Worm (Caenorhabditis elegans): ENCODE measurements around the gene dmd-6.
A peak's percentile ranks its signal among the peaks of the same experiment; 100 is the strongest.

dmd-6 gene

ce11 chrIV:14631726-14632125 lies 15.3 kb downstream of the dmd-6 start:
- TF ChIP-seq attf-6 (GFP tag; IDR thresholded peaks at IDR 0.05) (peak; percentile 58), lir-1 (GFP tag; conservative IDR thresholded peaks at IDR 0.05) (no peak), snpc-4 (GFP tag; optimal IDR thresholded peaks at IDR 0.05) (no peak), snpc-4 (tag; optimal IDR thresholded peaks at IDR 0.05) (peak in 1 of 4 experiments; percentile 56), somi-1 (GFP tag; optimal IDR thresholded peaks at IDR 0.05) (no peak)

- TF ChIP-seq T26A5.8 (tag; optimal IDR thresholded peaks at IDR 0.05) (no peak), nhr-120 (GFP tag; IDR thresholded peaks at IDR 0.05) (no peak), nfyb-1 (GFP tag; IDR thresholded peaks at IDR 0.05) (no peak), atf-7 (tag; optimal IDR thresholded peaks at IDR 0.05) (no peak), mel-28 (tag; optimal IDR thresholded peaks at IDR 0.05; ENCODE audit: borderline replicate concordance) (no peak), lin-40 (tag; optimal IDR thresholded peaks at IDR 0.05) (no peak)
Observed at ce11 chrIV:14632799-14633198, 16.4 kb downstream of the dmd-6 start, which contains the start of gene irld-4. Gene irld-4, plus strand, starts transcription at chrIV:14633099.

- TF ChIP-seq sdz-38 (tag; optimal IDR thresholded peaks at IDR 0.05) (no peak), B0035.1 (tag; optimal IDR thresholded peaks at IDR 0.05) (no peak), egl-18 (GFP tag; IDR thresholded peaks at IDR 0.05) (no peak), sea-2 (GFP tag; IDR thresholded peaks at IDR 0.05) (no peak), ztf-26 (tag; optimal IDR thresholded peaks at IDR 0.05) (no peak), dox-1 (GFP tag; IDR thresholded peaks at IDR 0.05) (no peak), F49E8.2 (tag; optimal IDR thresholded peaks at IDR 0.05; ENCODE audit: insufficient read depth) (no peak), dpff-1 (tag; optimal IDR thresholded peaks at IDR 0.05) (no peak), F52B5.7 (tag; optimal IDR thresholded peaks at IDR 0.05) (no peak), T26A5.8 (tag; optimal IDR thresholded peaks at IDR 0.05) (no peak), lsl-1 (GFP tag; optimal IDR thresholded peaks at IDR 0.05) (no peak), die-1 (tag; optimal IDR thresholded peaks at IDR 0.05) (no peak), chd-7 (tag; optimal IDR thresholded peaks at IDR 0.05) (no peak), zim-3 (tag; optimal IDR thresholded peaks at IDR 0.05) (no peak), cebp-2 (GFP tag; IDR thresholded peaks at IDR 0.05) (no peak), ztf-22 (GFP tag; optimal IDR thresholded peaks at IDR 0.05) (no peak), nhr-90 (tag; optimal IDR thresholded peaks at IDR 0.05) (no peak), pha-4 (tag; optimal IDR thresholded peaks at IDR 0.05) (no peak)
Observed at ce11 chrIV:14634826-14635225, 18.4 kb downstream of the dmd-6 start, which contains the start of gene ule-2. Gene ule-2, plus strand, starts transcription at chrIV:14635126.

ce11 chrIV:14637413-14637812 lies 21.0 kb downstream of the dmd-6 start, which contains the start of gene srlf-27:
Gene srlf-27, plus strand, starts transcription at chrIV:14637713.
- TF ChIP-seq fkh-3 (tag; optimal IDR thresholded peaks at IDR 0.05) = no peak
- TF ChIP-seq lsy-27 (tag; optimal IDR thresholded peaks at IDR 0.05; ENCODE audit: borderline replicate concordance, insufficient read depth) = no peak
- TF ChIP-seq B0019.2 (GFP tag; conservative IDR thresholded peaks at IDR 0.05) = no peak
- no peak for TF ChIP-seq madf-10 (tag; optimal IDR thresholded peaks at IDR 0.05)
- TF ChIP-seq efl-1 (GFP tag; optimal IDR thresholded peaks at IDR 0.05) = no peak
- TF ChIP-seq F33H1.4 (GFP tag; IDR thresholded peaks at IDR 0.05) = no peak
- no peak for TF ChIP-seq zfh-2 (GFP tag; conservative IDR thresholded peaks at IDR 0.05)
- TF ChIP-seq dpff-1 (tag; optimal IDR thresholded peaks at IDR 0.05) = no peak
- TF ChIP-seq repo-1 (tag; optimal IDR thresholded peaks at IDR 0.05) = no peak
- TF ChIP-seq madf-3 (GFP tag; IDR thresholded peaks at IDR 0.05) = no peak
- no peak for TF ChIP-seq tbx-9 (tag; optimal IDR thresholded peaks at IDR 0.05; ENCODE audit: borderline replicate concordance)
- no peak for TF ChIP-seq Y53G8AR.9 (GFP tag; conservative IDR thresholded peaks at IDR 0.05)
- TF ChIP-seq lag-1 (GFP tag; IDR thresholded peaks at IDR 0.05) = no peak
- TF ChIP-seq sptf-2 (GFP tag; optimal IDR thresholded peaks at IDR 0.05) = no peak
- TF ChIP-seq Y79H2A.3 (GFP tag; conservative IDR thresholded peaks at IDR 0.05) = no peak
- TF ChIP-seq nhr-80 (tag; optimal IDR thresholded peaks at IDR 0.05) = no peak
- no peak for TF ChIP-seq sdz-38 (tag; optimal IDR thresholded peaks at IDR 0.05)
- no peak for TF ChIP-seq unc-62 (GFP tag; optimal IDR thresholded peaks at IDR 0.05)
- no peak for TF ChIP-seq C06A6.2 (GFP tag; conservative IDR thresholded peaks at IDR 0.05)

Measured in whole organism, young adult.